Worm (Caenorhabditis elegans) whole organism, early embryonic: ENCODE measurements around the gene nlp-43.

Experiments
- F13C5.2 ChIP-seq: sonication (generic microtip); optimal IDR thresholded peaks from 2 replicates; lab custom pipeline; 2017; ENCODE audit warnings: mild to moderate bottlenecking, missing genetic modification characterization, inconsistent platforms, missing compliant biosample characterization
- ets-7 ChIP-seq: sonication (generic microtip); optimal IDR thresholded peaks from 2 replicates; lab custom pipeline; 2016; ENCODE audit warnings: missing genotype, missing genetic modification characterization, missing compliant biosample characterization
- flt-1 ChIP-seq: fragments of 200-800 bp; sonication (Bioruptor generic); IDR thresholded peaks from 2 replicates; pipeline ENCODE4 v1.3.6; 2022; ENCODE audit warnings: missing genetic modification characterization, missing compliant biosample characterization
- hnd-1 ChIP-seq: sonication (generic microtip); optimal IDR thresholded peaks from 2 replicates; lab custom pipeline; 2016; ENCODE audit warnings: missing genetic modification characterization, missing compliant biosample characterization
- sea-1 ChIP-seq: fragments of 200-800 bp; sonication (Bioruptor generic); conservative IDR thresholded peaks from 2 replicates; pipeline ENCODE4 v1.3.6; 2022; ENCODE audit warnings: missing genetic modification characterization, missing compliant biosample characterization
- tbx-37 ChIP-seq: fragments of 200-800 bp; sonication (Bioruptor generic); conservative IDR thresholded peaks from 2 replicates; pipeline ENCODE4 v1.3.6; 2022; ENCODE audit warnings: missing genetic modification reagents, missing genetic modification characterization, missing compliant biosample characterization

ce11 chrIII:5008730-5009129 is 33.5 kb upstream of the nlp-43 start, which contains the start of gene R144.11:
- TF ChIP-seq tbx-37 (GFP tag; lab: Robert Waterston, UW) = no peak
- no peak for TF ChIP-seq sea-1 (GFP tag; lab: Robert Waterston, UW)
- no peak for TF ChIP-seq ets-7
- TF ChIP-seq flt-1 (GFP tag; lab: Robert Waterston, UW) = no peak
- TF ChIP-seq hnd-1 (tag; lab: Kevin White, UChicago) = no peak
- TF ChIP-seq F13C5.2 = no peak
